Fruit fly (Drosophila melanogaster): ENCODE results near the gene Pmvk.

The Pmvk gene

DNA sequence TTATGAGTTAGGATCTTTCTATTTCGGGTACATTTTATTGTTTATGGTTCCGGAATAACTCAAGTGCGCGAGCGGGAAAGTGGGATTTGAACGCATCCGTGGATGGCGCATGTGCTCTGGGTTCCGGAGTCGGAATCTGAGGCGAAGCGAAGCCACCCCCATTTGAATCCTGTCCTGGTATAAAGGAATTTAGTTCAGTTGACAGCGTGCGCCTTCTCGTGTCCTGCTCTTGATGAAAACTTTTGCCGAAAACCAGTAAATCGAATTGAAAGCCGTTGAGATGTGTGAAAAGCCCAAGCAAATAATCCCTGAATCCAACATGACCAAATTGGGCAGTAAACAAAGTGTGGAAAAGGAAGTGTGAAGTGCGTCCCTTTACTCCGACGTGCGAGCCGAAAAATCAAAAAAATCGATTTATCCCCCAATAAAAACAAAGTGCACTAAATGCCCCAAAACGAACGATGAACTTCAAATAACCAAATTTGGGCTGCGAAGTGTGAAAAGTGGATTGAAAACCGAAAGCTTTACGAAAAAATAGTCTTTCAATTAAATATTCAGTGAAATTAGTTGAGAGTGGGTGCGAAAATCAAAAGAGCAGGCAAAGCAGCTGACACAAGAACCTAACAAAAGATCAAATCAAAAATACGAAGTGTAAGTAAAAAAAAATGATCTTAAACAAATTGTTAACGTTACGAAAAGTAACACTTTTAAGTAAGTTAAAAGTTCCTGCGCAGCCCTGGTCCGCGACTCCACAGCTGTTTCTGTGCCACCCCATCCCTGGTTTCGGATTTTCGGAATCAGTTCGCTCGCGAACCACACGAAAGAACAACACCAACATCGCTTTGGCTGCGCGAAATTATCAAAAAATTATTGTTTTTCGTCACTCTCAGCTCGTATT lies 6.5 kb upstream of the Pmvk start, which contains the start of gene Lar (continued):
- TF ChIP-seq nmo (GFP tag; optimal IDR thresholded peaks at IDR 0.05) (peak; percentile 70), Six4 (GFP tag; optimal IDR thresholded peaks at IDR 0.05) (peak; percentile 2), gem (tag; optimal IDR thresholded peaks at IDR 0.05) (peak; percentile 68), Dad (GFP tag; optimal IDR thresholded peaks at IDR 0.05) (peak; percentile 53), CG1603 (tag; optimal IDR thresholded peaks at IDR 0.05) (peak; percentile 60), Dek (tag; optimal IDR thresholded peaks at IDR 0.05) (peak; percentile 55), tgo (GFP tag; IDR thresholded peaks at IDR 0.05) (no peak), nom (GFP tag; optimal IDR thresholded peaks at IDR 0.05) (peak; percentile 37), CG17385 (GFP tag; optimal IDR thresholded peaks at IDR 0.05) (peak; percentile 26), CG12155 (GFP tag; optimal IDR thresholded peaks at IDR 0.05) (peak; percentile 56), CrebB (tag; optimal IDR thresholded peaks at IDR 0.05) (no peak), CG34422 (GFP tag; IDR thresholded peaks at IDR 0.05) (0 out of 3 replicates have a peak, but pooled peaks have one; percentile 78), CG18262 (tag; optimal IDR thresholded peaks at IDR 0.05) (peak; percentile 50), CG2120 (GFP tag; optimal IDR thresholded peaks at IDR 0.05) (peak; percentile 86), CG2116 (GFP tag; optimal IDR thresholded peaks at IDR 0.05) (peak; percentile 36), CG2712 (tag; optimal IDR thresholded peaks at IDR 0.05) (peak; percentile 67), Mad (GFP tag; optimal IDR thresholded peaks at IDR 0.05) (peak; percentile 54), da (GFP tag; optimal IDR thresholded peaks at IDR 0.05) (peak; percentile 47)

- TF ChIP-seq Sox100B (GFP tag; optimal IDR thresholded peaks at IDR 0.05), result no peak
- peak; percentile 78 for TF ChIP-seq Hsf (GFP tag; optimal IDR thresholded peaks at IDR 0.05)
- no peak for TF ChIP-seq CG8478 (optimal IDR thresholded peaks at IDR 0.05)
- peak; percentile 81 for TF ChIP-seq CG14710 (tag; optimal IDR thresholded peaks at IDR 0.05)
- peak; percentile 54 for TF ChIP-seq HHEX (GFP tag; optimal IDR thresholded peaks at IDR 0.05)
- peak; percentile 46; the same call in 1 of the 2 replicates for TF ChIP-seq CG14441 (GFP tag; IDR thresholded peaks at IDR 0.05)
- TF ChIP-seq CG13123 (GFP tag; optimal IDR thresholded peaks at IDR 0.05), result peak; percentile 56
- peak; percentile 54 for TF ChIP-seq CG18476 (GFP tag; optimal IDR thresholded peaks at IDR 0.05)
- TF ChIP-seq crol (GFP tag; IDR thresholded peaks at IDR 0.05), result no peak
- peak; percentile 56 for TF ChIP-seq Meics (GFP tag; optimal IDR thresholded peaks at IDR 0.05)
- TF ChIP-seq CG9215 (GFP tag; IDR thresholded peaks at IDR 0.05), result peak; percentile 65
- peak; percentile 33 for TF ChIP-seq slou (GFP tag; optimal IDR thresholded peaks at IDR 0.05)
- TF ChIP-seq lmd (GFP tag; IDR thresholded peaks at IDR 0.05), result peak; percentile 56
- TF ChIP-seq CG1024 (GFP tag; IDR thresholded peaks at IDR 0.05), result no peak
- TF ChIP-seq CG10209 (GFP tag; optimal IDR thresholded peaks at IDR 0.05), result peak; percentile 42
- TF ChIP-seq gsb (GFP tag; IDR thresholded peaks at IDR 0.05), result no peak
- TF ChIP-seq amos (GFP tag; IDR thresholded peaks at IDR 0.05; ENCODE audit: partially characterized antibody), result peak; percentile 58; the same call in 1 of the 2 replicates
- no peak for TF ChIP-seq Dip2 (GFP tag; IDR thresholded peaks at IDR 0.05)
- peak; percentile 58 for TF ChIP-seq CG33557 (GFP tag; optimal IDR thresholded peaks at IDR 0.05)
- peak; percentile 55 for TF ChIP-seq nerfin-1 (tag; optimal IDR thresholded peaks at IDR 0.05)
- peak; percentile 62 for TF ChIP-seq CG8089 (GFP tag; optimal IDR thresholded peaks at IDR 0.05)
- peak; percentile 77 for TF ChIP-seq bab2 (GFP tag; optimal IDR thresholded peaks at IDR 0.05)
- TF ChIP-seq lilli (GFP tag; optimal IDR thresholded peaks at IDR 0.05), result peak; percentile 83
- TF ChIP-seq CG3281 (GFP tag; optimal IDR thresholded peaks at IDR 0.05), result peak; percentile 63
- TF ChIP-seq CG9876 (GFP tag; optimal IDR thresholded peaks at IDR 0.05), result peak; percentile 70
- no peak for TF ChIP-seq CG10274 (GFP tag; optimal IDR thresholded peaks at IDR 0.05)
- peak; percentile 44; the same call in 2 of the 3 replicates for TF ChIP-seq dysf (GFP tag; IDR thresholded peaks at IDR 0.05)
- TF ChIP-seq br (optimal IDR thresholded peaks at IDR 0.05), result no peak
- peak; percentile 55 for TF ChIP-seq tgo (GFP tag; IDR thresholded peaks at IDR 0.05)
- TF ChIP-seq p53 (GFP tag; optimal IDR thresholded peaks at IDR 0.05), result peak; percentile 38
- peak; percentile 79 for TF ChIP-seq Myb (GFP tag; optimal IDR thresholded peaks at IDR 0.05)
- no peak for TF ChIP-seq Jarid2 (GFP tag; optimal IDR thresholded peaks at IDR 0.05)
These were observed 3.8 kb upstream of the Pmvk start, which contains the start of the genes PCNA2 and CG10366 for dm6 chr2L:19583926-19584392. Gene PCNA2, minus strand, starts transcription at chr2L:19583990. Gene CG10366, plus strand, starts transcription at chr2L:19584235.

All from whole organism, embryonic.